Fruit fly (Drosophila melanogaster): Measurements from ENCODE around the gene ssx.

ssx gene

dm6 chrX:1387149-1387752, 16.9 kb downstream of the ssx start (continued):
- TF ChIP-seq HLH54F (GFP tag; optimal IDR thresholded peaks at IDR 0.05) (no peak), fd64A (GFP tag; optimal IDR thresholded peaks at IDR 0.05) (no peak), CrebB (tag; optimal IDR thresholded peaks at IDR 0.05) (no peak), Mad (GFP tag; optimal IDR thresholded peaks at IDR 0.05) (no peak), CG2712 (tag; optimal IDR thresholded peaks at IDR 0.05) (no peak), CG1792 (GFP tag; optimal IDR thresholded peaks at IDR 0.05) (no peak), fd102C (GFP tag; optimal IDR thresholded peaks at IDR 0.05) (no peak), CG5245 (GFP tag; optimal IDR thresholded peaks at IDR 0.05) (no peak), kay (GFP tag; optimal IDR thresholded peaks at IDR 0.05) (no peak), Nf-YA (GFP tag; IDR thresholded peaks at IDR 0.05) (no peak), CG17568 (GFP tag; optimal IDR thresholded peaks at IDR 0.05) (no peak), ap (GFP tag; IDR thresholded peaks at IDR 0.05) (no peak), CG14710 (tag; optimal IDR thresholded peaks at IDR 0.05) (no peak), insv (GFP tag; optimal IDR thresholded peaks at IDR 0.05) (no peak), vnd (GFP tag; IDR thresholded peaks at IDR 0.05; ENCODE audit: partially characterized antibody) (no peak), BtbVII (GFP tag; optimal IDR thresholded peaks at IDR 0.05) (peak; percentile 29), hth (optimal IDR thresholded peaks at IDR 0.05) (no peak), CG12391 (tag; optimal IDR thresholded peaks at IDR 0.05) (no peak), Dbx (GFP tag; IDR thresholded peaks at IDR 0.05) (no peak), CG10321 (GFP tag; IDR thresholded peaks at IDR 0.05) (no peak), CG32532 (GFP tag; IDR thresholded peaks at IDR 0.05) (no peak), pnt (GFP tag; optimal IDR thresholded peaks at IDR 0.05) (no peak), tll (GFP tag; optimal IDR thresholded peaks at IDR 0.05) (no peak), CG6765 (GFP tag; optimal IDR thresholded peaks at IDR 0.05) (no peak), CG6683 (GFP tag; optimal IDR thresholded peaks at IDR 0.05) (no peak), CG5180 (GFP tag; optimal IDR thresholded peaks at IDR 0.05) (peak; percentile 11), Deaf1 (tag; optimal IDR thresholded peaks at IDR 0.05) (no peak), CG7357 (GFP tag; IDR thresholded peaks at IDR 0.05) (no peak), Lhr (GFP tag; optimal IDR thresholded peaks at IDR 0.05) (no peak), Optix (GFP tag; IDR thresholded peaks at IDR 0.05) (no peak), Lim3 (GFP tag; IDR thresholded peaks at IDR 0.05) (no peak), cwo (GFP tag; optimal IDR thresholded peaks at IDR 0.05) (no peak), row (GFP tag; IDR thresholded peaks at IDR 0.05) (no peak), CG18262 (tag; optimal IDR thresholded peaks at IDR 0.05) (no peak), CG34224 (GFP tag; IDR thresholded peaks at IDR 0.05; ENCODE audit: partially characterized antibody) (no peak), Ada2b (GFP tag; IDR thresholded peaks at IDR 0.05) (no peak), CG34422 (GFP tag; IDR thresholded peaks at IDR 0.05) (no peak), run (tag; optimal IDR thresholded peaks at IDR 0.05) (peak; percentile 0), CG17912 (GFP tag; optimal IDR thresholded peaks at IDR 0.05) (peak; percentile 32), tio (GFP tag; optimal IDR thresholded peaks at IDR 0.05) (no peak), sqz (GFP tag; optimal IDR thresholded peaks at IDR 0.05) (no peak), CG3065 (GFP tag; optimal IDR thresholded peaks at IDR 0.05) (no peak), pita (GFP tag; optimal IDR thresholded peaks at IDR 0.05) (no peak), CG2120 (GFP tag; optimal IDR thresholded peaks at IDR 0.05) (no peak), pros (GFP tag; optimal IDR thresholded peaks at IDR 0.05) (peak; percentile 4), CG31365 (tag; optimal IDR thresholded peaks at IDR 0.05) (no peak), CG15514 (GFP tag; optimal IDR thresholded peaks at IDR 0.05) (peak; percentile 33), dpn (GFP tag; optimal IDR thresholded peaks at IDR 0.05) (no peak), D (optimal IDR thresholded peaks at IDR 0.05) (no peak), D (GFP tag; optimal IDR thresholded peaks at IDR 0.05) (no peak), Mes4 (GFP tag; optimal IDR thresholded peaks at IDR 0.05) (no peak)

All from whole organism, embryonic.